Fruit fly (Drosophila melanogaster) whole organism, pupa: ENCODE results near the gene tw.

Experiments
- CG10348 ChIP-seq: fragments of 200-800 bp; sonication (Bioruptor generic); IDR thresholded peaks from 2 replicates; pipeline ENCODE4 v1.3.6; 2022; ENCODE audit warnings: missing biosample characterization, missing genetic modification characterization
- CG12605 ChIP-seq: fragments of 200-800 bp; sonication (Bioruptor generic); IDR thresholded peaks from 2 replicates; pipeline ENCODE4 v1.3.6; 2022; ENCODE audit warnings: missing biosample characterization, missing genetic modification characterization
- CG13204 ChIP-seq: fragments of 200-800 bp; sonication (Bioruptor generic); optimal IDR thresholded peaks from 2 replicates; lab custom pipeline; 2018; ENCODE audit warnings: missing biosample characterization, mild to moderate bottlenecking, missing genetic modification characterization, moderate library complexity
- CG14655 ChIP-seq: fragments of 200-800 bp; sonication (Bioruptor generic); optimal IDR thresholded peaks from 3 replicates; lab custom pipeline; 2017; ENCODE audit warnings: mild to moderate bottlenecking, missing biosample characterization, missing genetic modification reagents, missing genetic modification characterization
- CG15710 ChIP-seq: fragments of 200-800 bp; sonication (Bioruptor generic); optimal IDR thresholded peaks from 2 replicates; lab custom pipeline; 2018; ENCODE audit warnings: missing biosample characterization, mild to moderate bottlenecking, missing genetic modification characterization, moderate library complexity
- CG17806 ChIP-seq: fragments of 200-800 bp; sonication (Bioruptor generic); optimal IDR thresholded peaks from 2 replicates; lab custom pipeline; 2018; ENCODE audit warnings: missing biosample characterization, mild to moderate bottlenecking, missing genetic modification characterization, moderate library complexity
- CG32121 ChIP-seq: fragments of 200-800 bp; sonication (Bioruptor generic); IDR thresholded peaks from 2 replicates; pipeline ENCODE4 v1.3.6; 2022; ENCODE audit warnings: missing biosample characterization, missing genetic modification characterization
- CG34367 ChIP-seq: fragments of 200-800 bp; sonication (Bioruptor generic); optimal IDR thresholded peaks from 2 replicates; lab custom pipeline; 2018; ENCODE audit warnings: missing biosample characterization, mild to moderate bottlenecking, missing genetic modification characterization
- CG4496 ChIP-seq: fragments of 200-800 bp; sonication (Bioruptor generic); IDR thresholded peaks from 3 replicates; pipeline ENCODE4 v1.3.6; 2022; ENCODE audit warnings: missing biosample characterization, missing genetic modification characterization
- CG8159 ChIP-seq: fragments of 200-800 bp; sonication (Bioruptor generic); optimal IDR thresholded peaks from 3 replicates; lab custom pipeline; 2018; ENCODE audit warnings: missing biosample characterization, mild to moderate bottlenecking, missing genetic modification characterization, moderate library complexity
- CG8301 ChIP-seq: fragments of 200-800 bp; sonication (Bioruptor generic); optimal IDR thresholded peaks from 2 replicates; lab custom pipeline; 2018; ENCODE audit warnings: missing biosample characterization, mild to moderate bottlenecking, missing genetic modification characterization
- CG9948 ChIP-seq: fragments of 200-800 bp; sonication (Bioruptor generic); optimal IDR thresholded peaks from 2 replicates; lab custom pipeline; 2018; ENCODE audit warnings: missing biosample characterization, mild to moderate bottlenecking, missing genetic modification characterization, moderate library complexity
- D1 ChIP-seq: fragments of 200-800 bp; sonication (Bioruptor generic); optimal IDR thresholded peaks from 2 replicates; lab custom pipeline; 2018; ENCODE audit warnings: missing biosample characterization, mild to moderate bottlenecking, missing genetic modification characterization, moderate library complexity
- EcR ChIP-seq: fragments of 200-800 bp; sonication (Bioruptor generic); optimal IDR thresholded peaks from 3 replicates; lab custom pipeline; 2019; ENCODE audit warnings: missing biosample characterization, missing genetic modification characterization, mild to moderate bottlenecking, moderate library complexity, missing genetic modification reagents
- Ets98B ChIP-seq: fragments of 200-800 bp; sonication (Bioruptor generic); IDR thresholded peaks from 2 replicates; pipeline ENCODE4 v1.3.6; 2022; ENCODE audit warnings: missing biosample characterization, missing genetic modification characterization
- Pif1A ChIP-seq: fragments of 200-800 bp; sonication (Bioruptor generic); optimal IDR thresholded peaks from 3 replicates; lab custom pipeline; 2016; ENCODE audit warnings: missing biosample characterization, missing genetic modification characterization
- Pif1B ChIP-seq: fragments of 200-800 bp; sonication (Bioruptor generic); optimal IDR thresholded peaks from 3 replicates; lab custom pipeline; 2016; ENCODE audit warnings: missing biosample characterization, missing genetic modification characterization
- Snoo ChIP-seq: fragments of 200-800 bp; sonication (Bioruptor generic); optimal IDR thresholded peaks from 3 replicates; lab custom pipeline; 2017; ENCODE audit warnings: missing biosample characterization, mild to moderate bottlenecking, missing genetic modification characterization, inconsistent platforms
- fd96Ca ChIP-seq: fragments of 200-800 bp; sonication (Bioruptor generic); IDR thresholded peaks from 3 replicates; pipeline ENCODE4 v1.3.6; 2022; ENCODE audit warnings: missing biosample characterization, missing genetic modification characterization
- gl ChIP-seq: fragments of 200-800 bp; sonication (Bioruptor generic); optimal IDR thresholded peaks from 2 replicates; lab custom pipeline; 2018; ENCODE audit warnings: missing biosample characterization, mild to moderate bottlenecking, missing genetic modification characterization
- rn ChIP-seq: fragments of 200-800 bp; sonication (Bioruptor generic); IDR thresholded peaks from 2 replicates; pipeline ENCODE4 v1.3.6; 2022; ENCODE audit warnings: missing biosample characterization, missing genetic modification characterization

tw gene

dm6 chrX:755642-756332 is 28.8 kb upstream of the tw start:
- TF ChIP-seq CG14655 (peak; percentile 90), CG9948 (tag; lab: Kevin White, UChicago) (peak; percentile 74), gl (tag; lab: Kevin White, UChicago) (peak; percentile 73), CG32121 (GFP tag; lab: Robert Waterston, UW) (peak; percentile 92), Ets98B (peak; percentile 95), CG15710 (tag; lab: Kevin White, UChicago) (peak; percentile 83), CG34367 (tag; lab: Kevin White, UChicago) (peak; percentile 70), Pif1B (peak; percentile 91), CG12605 (peak; percentile 92), rn (peak; percentile 82), CG13204 (GFP tag; lab: Kevin White, UChicago) (peak; percentile 48), EcR (GFP tag; lab: Kevin White, UChicago) (peak; percentile 96), CG17806 (tag; lab: Kevin White, UChicago) (peak; percentile 78), CG8301 (tag; lab: Kevin White, UChicago) (peak; percentile 87), CG4496 (GFP tag; lab: Robert Waterston, UW) (peak; percentile 96), CG8159 (tag; lab: Kevin White, UChicago) (peak; percentile 82), fd96Ca (GFP tag; lab: Robert Waterston, UW) (peak; percentile 94), Snoo (peak; percentile 82), D1 (tag; lab: Kevin White, UChicago) (no peak), Pif1A (GFP tag; lab: Kevin White, UChicago) (peak; percentile 87), CG10348 (GFP tag; lab: Robert Waterston, UW) (peak; percentile 76)
- TF ChIP-seq, all 21 proteins: peak for 20

- TF ChIP-seq CG34367 (tag; lab: Kevin White, UChicago) (no peak), Pif1A (GFP tag; lab: Kevin White, UChicago) (no peak), Ets98B (no peak), CG10348 (GFP tag; lab: Robert Waterston, UW) (no peak), CG12605 (no peak), CG14655 (no peak), EcR (GFP tag; lab: Kevin White, UChicago) (no peak), gl (tag; lab: Kevin White, UChicago) (no peak), rn (no peak), Snoo (no peak), fd96Ca (GFP tag; lab: Robert Waterston, UW) (no peak), D1 (tag; lab: Kevin White, UChicago) (no peak), Pif1B (no peak), CG15710 (tag; lab: Kevin White, UChicago) (no peak), CG32121 (GFP tag; lab: Robert Waterston, UW) (no peak)
Measured at dm6 chrX:756856-757255, 27.7 kb upstream of the tw start.

DNA sequence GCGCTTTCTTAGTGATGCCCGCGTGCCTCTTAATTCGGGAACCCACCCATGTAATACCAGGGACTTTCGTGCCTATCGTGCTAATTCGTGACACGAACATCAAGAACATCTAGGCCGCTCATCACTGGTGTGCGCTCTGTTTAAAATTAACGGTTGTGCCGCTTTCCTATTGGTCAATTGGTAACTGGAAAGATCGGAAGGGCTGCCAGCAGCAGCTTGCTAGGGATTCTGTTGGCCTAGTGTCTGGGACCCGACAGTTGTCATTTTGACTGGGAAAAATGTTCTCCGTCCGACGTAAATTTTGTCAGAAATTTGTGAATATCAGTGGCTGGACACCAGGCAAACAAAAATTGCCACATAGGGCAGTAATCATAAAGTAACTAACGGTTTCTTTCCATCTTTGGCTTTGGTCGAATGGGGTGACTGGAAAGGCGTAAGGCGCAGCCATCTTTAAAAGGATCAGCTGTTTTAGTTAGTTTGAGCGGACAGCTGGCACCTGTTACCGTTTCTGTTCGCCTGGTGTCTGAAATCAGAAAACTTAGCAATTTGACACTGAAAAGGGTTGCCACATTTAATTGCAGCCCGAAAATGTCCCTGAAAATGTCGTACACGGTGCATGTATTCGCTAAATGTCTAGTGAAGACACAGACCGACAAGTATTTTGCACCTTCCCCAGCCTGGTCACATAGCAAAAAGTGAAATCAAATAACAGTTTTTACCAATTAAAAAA is 25.5 kb upstream of the tw start, which contains the start of gene CG5273:
Gene CG5273 (plus strand): TSS at position 703 of the 730 bp plus-strand sequence.
- TF ChIP-seq Ets98B (0 out of 2 replicates have a peak, but pooled peaks have one; percentile 13), CG15710 (tag; lab: Kevin White, UChicago) (peak; percentile 11), Pif1A (GFP tag; lab: Kevin White, UChicago) (peak; percentile 24), CG8159 (tag; lab: Kevin White, UChicago) (peak; percentile 9), EcR (GFP tag; lab: Kevin White, UChicago) (peak; percentile 61), fd96Ca (GFP tag; lab: Robert Waterston, UW) (peak; percentile 47; the same call in 1 of the 3 replicates), CG34367 (tag; lab: Kevin White, UChicago) (no peak), Pif1B (peak; percentile 1), CG17806 (tag; lab: Kevin White, UChicago) (no peak), CG10348 (GFP tag; lab: Robert Waterston, UW) (no peak)
- TF ChIP-seq, all 21 proteins: peak for 7

- TF ChIP-seq CG8301 (tag; lab: Kevin White, UChicago) = no peak
- TF ChIP-seq CG13204 (GFP tag; lab: Kevin White, UChicago) = no peak
- TF ChIP-seq EcR (GFP tag; lab: Kevin White, UChicago) = no peak
- no peak for TF ChIP-seq CG14655
- TF ChIP-seq CG8159 (tag; lab: Kevin White, UChicago) = no peak
Measured at dm6 chrX:762047-762446, 22.5 kb upstream of the tw start.

- TF ChIP-seq Pif1B = peak; percentile 39
- TF ChIP-seq CG17806 (tag; lab: Kevin White, UChicago) = peak; percentile 19
- peak; percentile 8 for TF ChIP-seq CG9948 (tag; lab: Kevin White, UChicago)
- TF ChIP-seq CG32121 (GFP tag; lab: Robert Waterston, UW) = peak; percentile 47; the same call in 1 of the 2 replicates
- no peak for TF ChIP-seq CG10348 (GFP tag; lab: Robert Waterston, UW)
- TF ChIP-seq CG8301 (tag; lab: Kevin White, UChicago) = peak; percentile 25
- TF ChIP-seq CG15710 (tag; lab: Kevin White, UChicago) = peak; percentile 31
- TF ChIP-seq CG8159 (tag; lab: Kevin White, UChicago) = peak; percentile 28
- no peak for TF ChIP-seq EcR (GFP tag; lab: Kevin White, UChicago)
- peak; percentile 55 for TF ChIP-seq CG14655
- TF ChIP-seq Snoo = peak; percentile 88
- TF ChIP-seq D1 (tag; lab: Kevin White, UChicago) = no peak
- peak; percentile 18 for TF ChIP-seq Pif1A (GFP tag; lab: Kevin White, UChicago)
- peak; percentile 54 for TF ChIP-seq CG12605
- TF ChIP-seq rn = peak; percentile 42; the same call in 1 of the 2 replicates
- peak; percentile 86 for TF ChIP-seq CG4496 (GFP tag; lab: Robert Waterston, UW)
- peak; percentile 78 for TF ChIP-seq Ets98B
- TF ChIP-seq gl (tag; lab: Kevin White, UChicago) = no peak
- TF ChIP-seq CG34367 (tag; lab: Kevin White, UChicago) = peak; percentile 73
- peak; percentile 61; the same call in 2 of the 3 replicates for TF ChIP-seq fd96Ca (GFP tag; lab: Robert Waterston, UW)
- peak; percentile 48 for TF ChIP-seq CG13204 (GFP tag; lab: Kevin White, UChicago)
Measured at dm6 chrX:765039-765508, 19.5 kb upstream of the tw start, which contains the start of gene RpL22. TSS of gene RpL22 (minus strand) at chrX:765130.
